Fruit fly (Drosophila melanogaster): ENCODE data around the gene CG46383.

The CG46383 gene

dm6 chr3R:15919367-15920228, 31.1 kb downstream of the CG46383 start (continued):
- TF ChIP-seq btn (GFP tag; optimal IDR thresholded peaks at IDR 0.05) (no peak), Nf-YB (GFP tag; optimal IDR thresholded peaks at IDR 0.05) (no peak), grau (tag; optimal IDR thresholded peaks at IDR 0.05) (no peak), Fer2 (tag; optimal IDR thresholded peaks at IDR 0.05) (no peak), ci (GFP tag; IDR thresholded peaks at IDR 0.05) (peak; percentile 44; the same call in 1 of the 3 replicates), CG16863 (GFP tag; optimal IDR thresholded peaks at IDR 0.05) (peak; percentile 4), CG31224 (GFP tag; IDR thresholded peaks at IDR 0.05) (0 out of 2 replicates have a peak, but pooled peaks have one; percentile 20), CG9609 (GFP tag; optimal IDR thresholded peaks at IDR 0.05) (no peak), cwo (GFP tag; optimal IDR thresholded peaks at IDR 0.05) (no peak), Hr3 (GFP tag; optimal IDR thresholded peaks at IDR 0.05) (no peak), CG10431 (GFP tag; optimal IDR thresholded peaks at IDR 0.05) (no peak), Vsx1 (GFP tag; optimal IDR thresholded peaks at IDR 0.05) (no peak), Poxn (GFP tag; IDR thresholded peaks at IDR 0.05) (no peak), Hand (GFP tag; optimal IDR thresholded peaks at IDR 0.05) (no peak), CG9797 (GFP tag; optimal IDR thresholded peaks at IDR 0.05) (no peak), sens (GFP tag) (peak; percentile 48), CG2678 (tag; optimal IDR thresholded peaks at IDR 0.05) (no peak), fd96Cb (tag; optimal IDR thresholded peaks at IDR 0.05) (peak; percentile 34), gsb (GFP tag; IDR thresholded peaks at IDR 0.05) (no peak), tin (GFP tag; optimal IDR thresholded peaks at IDR 0.05) (peak; percentile 11), CG3281 (GFP tag; optimal IDR thresholded peaks at IDR 0.05) (no peak), CG9215 (GFP tag; IDR thresholded peaks at IDR 0.05) (no peak), kah (GFP tag; optimal IDR thresholded peaks at IDR 0.05) (no peak), inv (GFP tag; IDR thresholded peaks at IDR 0.05; ENCODE audit: partially characterized antibody) (no peak), CG6813 (GFP tag; optimal IDR thresholded peaks at IDR 0.05) (no peak), ash1 (GFP tag; optimal IDR thresholded peaks at IDR 0.05) (no peak), zen (tag; optimal IDR thresholded peaks at IDR 0.05) (no peak), CG17328 (GFP tag; IDR thresholded peaks at IDR 0.05) (no peak), fu2 (GFP tag; optimal IDR thresholded peaks at IDR 0.05) (no peak), dmrt11E (tag; optimal IDR thresholded peaks at IDR 0.05) (peak; percentile 68), sqz (GFP tag; optimal IDR thresholded peaks at IDR 0.05) (no peak), dimm (GFP tag; IDR thresholded peaks at IDR 0.05) (0 out of 2 replicates have a peak, but pooled peaks have one; percentile 26), esg (GFP tag; conservative IDR thresholded peaks at IDR 0.05) (no peak), Scr (GFP tag; IDR thresholded peaks at IDR 0.05; ENCODE audit: partially characterized antibody) (no peak), CG12769 (tag; optimal IDR thresholded peaks at IDR 0.05) (peak; percentile 86), CoRest (tag; optimal IDR thresholded peaks at IDR 0.05) (no peak), shn (GFP tag; optimal IDR thresholded peaks at IDR 0.05) (no peak), usp (GFP tag; optimal IDR thresholded peaks at IDR 0.05) (no peak), chinmo (GFP tag; IDR thresholded peaks at IDR 0.05; ENCODE audit: partially characterized antibody) (0 out of 4 replicates have a peak, but pooled peaks have one; percentile 49), CG9932 (GFP tag; IDR thresholded peaks at IDR 0.05) (0 out of 2 replicates have a peak, but pooled peaks have one; percentile 4), ATbp (GFP tag; optimal IDR thresholded peaks at IDR 0.05) (peak; percentile 11), vfl (GFP tag; optimal IDR thresholded peaks at IDR 0.05) (no peak), NC2α (GFP tag; optimal IDR thresholded peaks at IDR 0.05) (no peak), CG7839 (tag; optimal IDR thresholded peaks at IDR 0.05) (no peak), Bdp1 (GFP tag; optimal IDR thresholded peaks at IDR 0.05) (no peak), cg (GFP tag; optimal IDR thresholded peaks at IDR 0.05) (peak; percentile 68), Oli (tag; optimal IDR thresholded peaks at IDR 0.05) (no peak), nom (GFP tag; optimal IDR thresholded peaks at IDR 0.05) (peak; percentile 55)

All from whole organism, embryonic.